Worm (Caenorhabditis elegans) whole organism, late embryonic: ENCODE data around the gene ugtp-1.

ENCODE experiments used
- C08G9.2 ChIP-seq: sonication (generic microtip); optimal IDR thresholded peaks from 2 replicates; lab custom pipeline; 2016; ENCODE audit warnings: mild to moderate bottlenecking, missing genetic modification characterization, moderate library complexity, missing compliant biosample characterization
- ahr-1 ChIP-seq: sonication (generic microtip); optimal IDR thresholded peaks from 2 replicates; lab custom pipeline; 2016; ENCODE audit warnings: missing genetic modification characterization, missing compliant biosample characterization
- ceh-18 ChIP-seq: sonication (generic microtip); optimal IDR thresholded peaks from 2 replicates; lab custom pipeline; 2016; ENCODE audit warnings: missing genetic modification characterization, missing compliant biosample characterization
- ceh-2 ChIP-seq: sonication (generic microtip); optimal IDR thresholded peaks from 2 replicates; lab custom pipeline; 2016; ENCODE audit warnings: missing genotype, missing genetic modification characterization, missing compliant biosample characterization
- ceh-24 ChIP-seq: sonication (generic microtip); optimal IDR thresholded peaks from 2 replicates; lab custom pipeline; 2016; ENCODE audit warnings: mild to moderate bottlenecking, missing genetic modification characterization, missing compliant biosample characterization
- ceh-31 ChIP-seq: sonication (generic microtip); optimal IDR thresholded peaks from 2 replicates; lab custom pipeline; 2016; ENCODE audit warnings: missing genetic modification characterization, missing compliant biosample characterization
- ceh-34 ChIP-seq: sonication (generic microtip); optimal IDR thresholded peaks from 2 replicates; lab custom pipeline; 2016; ENCODE audit warnings: mild to moderate bottlenecking, missing genetic modification characterization, missing compliant biosample characterization
- ceh-48 ChIP-seq: sonication (generic microtip); optimal IDR thresholded peaks from 2 replicates; lab custom pipeline; 2016; ENCODE audit warnings: missing genetic modification characterization, inconsistent platforms, missing compliant biosample characterization
- ceh-6 ChIP-seq: fragments of 200-800 bp; sonication (Bioruptor generic); optimal IDR thresholded peaks from 2 replicates; lab custom pipeline; 2018; ENCODE audit warnings: mild to moderate bottlenecking, missing genetic modification characterization, missing compliant biosample characterization
- ets-4 ChIP-seq: sonication (generic microtip); optimal IDR thresholded peaks from 2 replicates; lab custom pipeline; 2016; ENCODE audit warnings: missing genetic modification characterization, missing compliant biosample characterization
- eyg-1 ChIP-seq: sonication (generic microtip); optimal IDR thresholded peaks from 2 replicates; lab custom pipeline; 2016; ENCODE audit warnings: missing genotype, missing genetic modification characterization, missing compliant biosample characterization
- fax-1 ChIP-seq: sonication (generic microtip); optimal IDR thresholded peaks from 2 replicates; lab custom pipeline; 2016; ENCODE audit warnings: missing genotype, missing genetic modification characterization, missing compliant biosample characterization
- hlh-30 ChIP-seq: sonication (generic microtip); optimal IDR thresholded peaks from 2 replicates; lab custom pipeline; 2017; ENCODE audit warnings: antibody characterized with exemption, missing genetic modification characterization, missing compliant biosample characterization; ENCODE audit not compliant: insufficient read depth
- hlh-8 ChIP-seq: sonication (generic microtip); optimal IDR thresholded peaks from 2 replicates; lab custom pipeline; 2016; ENCODE audit warnings: missing genotype, missing genetic modification characterization, missing compliant biosample characterization
- mec-3 ChIP-seq: sonication (generic microtip); optimal IDR thresholded peaks from 2 replicates; lab custom pipeline; 2016; ENCODE audit warnings: borderline replicate concordance, missing genetic modification characterization, missing compliant biosample characterization
- nfya-1 ChIP-seq: sonication (generic microtip); optimal IDR thresholded peaks from 2 replicates; lab custom pipeline; 2017; ENCODE audit warnings: missing genetic modification characterization, mild to moderate bottlenecking, missing compliant biosample characterization, antibody characterized with exemption, moderate library complexity
- odd-2 ChIP-seq: sonication (generic microtip); optimal IDR thresholded peaks from 2 replicates; lab custom pipeline; 2017; ENCODE audit warnings: antibody characterized with exemption, mild to moderate bottlenecking, missing genetic modification characterization, missing compliant biosample characterization
- pha-4 ChIP-seq: fragments of 150-350 bp; optimal IDR thresholded peaks from 2 replicates; lab custom pipeline; 2018; ENCODE audit warnings: missing biosample characterization, missing genetic modification reagents, missing genetic modification characterization
- rnt-1 ChIP-seq: sonication (generic microtip); optimal IDR thresholded peaks from 2 replicates; lab custom pipeline; 2016; ENCODE audit warnings: missing genetic modification characterization, missing compliant biosample characterization
- sdc-2 ChIP-seq: sonication (generic microtip); optimal IDR thresholded peaks from 2 replicates; lab custom pipeline; 2016; ENCODE audit warnings: missing genotype, missing genetic modification characterization, missing compliant biosample characterization
- tbx-2 ChIP-seq: sonication (generic microtip); optimal IDR thresholded peaks from 2 replicates; lab custom pipeline; 2016; ENCODE audit warnings: missing genetic modification characterization, missing compliant biosample characterization
- tbx-7 ChIP-seq: sonication (generic microtip); optimal IDR thresholded peaks from 2 replicates; lab custom pipeline; 2016; ENCODE audit warnings: missing genotype, missing genetic modification characterization, missing compliant biosample characterization
- unc-42 ChIP-seq: sonication (generic microtip); optimal IDR thresholded peaks from 2 replicates; lab custom pipeline; 2016; ENCODE audit warnings: missing genotype, missing genetic modification characterization, missing compliant biosample characterization
- unc-55 ChIP-seq: sonication (generic microtip); optimal IDR thresholded peaks from 2 replicates; lab custom pipeline; 2017; ENCODE audit warnings: missing biosample characterization, missing genetic modification reagents, missing genetic modification characterization
- zip-5 ChIP-seq: sonication (generic microtip); optimal IDR thresholded peaks from 2 replicates; lab custom pipeline; 2016; ENCODE audit warnings: missing genetic modification characterization, missing compliant biosample characterization

The ugtp-1 gene

DNA sequence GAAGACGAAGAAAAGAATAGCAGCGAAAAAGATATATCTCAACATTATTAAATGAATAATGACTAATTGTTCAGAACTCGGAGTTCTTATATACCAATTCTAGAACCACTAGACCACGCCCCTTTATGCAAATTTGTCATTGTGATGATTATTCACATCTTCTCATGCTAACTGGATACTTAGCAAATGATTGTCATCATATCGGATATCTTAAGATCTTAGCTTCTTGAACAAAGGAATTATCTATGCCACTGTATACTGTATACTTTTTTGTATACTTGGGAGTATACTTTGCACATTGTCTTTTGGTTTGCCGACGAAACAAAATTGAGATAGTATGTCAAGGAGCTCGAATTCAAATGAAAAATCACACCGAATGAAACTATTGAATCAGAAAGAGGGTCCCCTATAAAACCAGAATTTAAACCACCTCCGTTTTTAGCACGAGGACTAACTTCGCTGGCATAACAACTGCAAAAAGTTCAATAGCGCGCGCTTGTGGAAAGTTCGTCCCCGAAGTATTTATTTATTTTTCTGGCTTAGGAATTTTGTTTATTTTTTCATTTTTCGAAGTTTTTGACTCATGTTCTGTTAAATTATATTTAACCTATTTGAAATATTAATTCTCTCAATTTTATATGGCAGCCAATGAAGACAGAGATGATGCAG, 50.1 kb downstream of the ugtp-1 start, which contains the start of the genes sdz-1 and vps-33.1:
Gene sdz-1 (minus strand): TSS at position 51 of the 669 bp plus-strand sequence.
Gene vps-33.1 (plus strand): TSS at position 639 of the 669 bp plus-strand sequence.
- peak; percentile 52 for TF ChIP-seq tbx-7 (tag; lab: Kevin White, UChicago)
- TF ChIP-seq C08G9.2 (tag; lab: Kevin White, UChicago), result peak; percentile 71
- no peak for TF ChIP-seq ceh-34 (tag; lab: Kevin White, UChicago)
- no peak for TF ChIP-seq ceh-24
- TF ChIP-seq ceh-2 (tag; lab: Kevin White, UChicago), result peak; percentile 49
- TF ChIP-seq unc-42, result peak; percentile 15
- peak; percentile 6 for TF ChIP-seq tbx-2 (tag; lab: Kevin White, UChicago)
- peak; percentile 22 for TF ChIP-seq zip-5 (tag; lab: Kevin White, UChicago)
- no peak for TF ChIP-seq ahr-1 (tag; lab: Kevin White, UChicago)
- TF ChIP-seq fax-1 (tag; lab: Kevin White, UChicago), result no peak
- no peak for TF ChIP-seq pha-4
- TF ChIP-seq nfya-1 (tag; lab: Kevin White, UChicago), result peak; percentile 18
- TF ChIP-seq hlh-8 (tag; lab: Kevin White, UChicago), result peak; percentile 35
- no peak for TF ChIP-seq ceh-6 (GFP tag; lab: Kevin White, UChicago)
- TF ChIP-seq ets-4, result peak; percentile 65
- TF ChIP-seq mec-3 (tag; lab: Kevin White, UChicago), result no peak
- no peak for TF ChIP-seq ceh-18 (tag; lab: Kevin White, UChicago)
- peak; percentile 6 for TF ChIP-seq hlh-30
- peak; percentile 70 for TF ChIP-seq ceh-31 (tag; lab: Kevin White, UChicago)
- no peak for TF ChIP-seq eyg-1 (tag; lab: Kevin White, UChicago)

DNA sequence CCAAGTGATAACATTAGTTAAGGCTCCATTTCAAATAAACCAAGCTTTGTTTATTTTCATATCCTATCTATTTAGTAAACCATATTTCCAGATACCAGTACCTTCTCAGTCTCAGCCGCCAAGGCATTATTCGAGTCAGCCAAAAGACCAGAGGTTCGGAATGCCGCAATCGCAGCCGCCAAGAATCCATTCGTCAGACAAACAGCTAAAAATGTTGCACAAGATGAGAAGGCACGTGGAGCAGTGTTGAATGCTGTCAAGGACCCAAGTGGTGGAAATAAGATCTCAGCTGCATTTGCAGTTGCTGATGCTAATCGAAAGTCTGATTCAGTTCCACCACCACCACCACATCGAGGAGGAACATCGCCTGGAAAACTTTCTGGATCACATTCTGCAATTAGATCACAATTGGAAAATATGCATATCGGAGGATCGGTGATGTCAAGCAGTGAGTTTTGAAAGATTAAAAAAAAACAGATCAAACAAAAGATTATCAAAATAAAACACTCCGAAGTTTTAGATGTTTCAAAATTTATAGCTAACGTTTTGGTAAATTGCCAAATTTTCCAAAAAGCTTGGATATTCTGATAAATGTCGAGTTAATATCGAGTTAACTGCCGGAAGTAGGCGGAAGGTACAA, 53.1 kb downstream of the ugtp-1 start:
- TF ChIP-seq odd-2 (no peak), unc-42 (no peak)

DNA sequence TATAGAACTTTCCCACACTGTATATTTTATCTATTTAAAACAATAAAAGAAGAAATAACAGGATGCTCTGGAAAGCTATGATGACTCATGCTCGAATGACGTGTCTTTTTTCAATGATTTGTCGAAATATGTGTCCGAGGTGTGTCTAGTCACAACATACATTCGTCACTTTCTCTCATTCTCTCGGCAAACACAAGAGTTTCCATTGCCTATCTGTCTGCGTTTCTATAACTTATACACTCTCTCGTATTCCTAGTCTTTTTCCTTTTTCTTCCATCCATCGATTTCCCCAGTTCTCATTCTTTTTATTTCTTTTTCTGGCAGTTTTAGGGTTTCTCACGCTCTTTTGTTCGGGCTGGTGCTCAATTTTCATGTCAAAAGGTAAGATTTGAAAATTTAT, 53.8 kb downstream of the ugtp-1 start:
- TF ChIP-seq rnt-1 (tag; lab: Kevin White, UChicago), result no peak
- TF ChIP-seq ceh-48 (tag; lab: Kevin White, UChicago), result peak; percentile 15
- TF ChIP-seq hlh-8 (tag; lab: Kevin White, UChicago), result no peak
- no peak for TF ChIP-seq unc-42
- peak; percentile 22 for TF ChIP-seq nfya-1 (tag; lab: Kevin White, UChicago)
- no peak for TF ChIP-seq mec-3 (tag; lab: Kevin White, UChicago)
- no peak for TF ChIP-seq unc-55 (GFP tag; lab: Kevin White, UChicago)
- TF ChIP-seq sdc-2 (tag; lab: Kevin White, UChicago), result no peak
